Worm (Caenorhabditis elegans): ENCODE results near the gene nas-1.

nas-1 gene

DNA sequence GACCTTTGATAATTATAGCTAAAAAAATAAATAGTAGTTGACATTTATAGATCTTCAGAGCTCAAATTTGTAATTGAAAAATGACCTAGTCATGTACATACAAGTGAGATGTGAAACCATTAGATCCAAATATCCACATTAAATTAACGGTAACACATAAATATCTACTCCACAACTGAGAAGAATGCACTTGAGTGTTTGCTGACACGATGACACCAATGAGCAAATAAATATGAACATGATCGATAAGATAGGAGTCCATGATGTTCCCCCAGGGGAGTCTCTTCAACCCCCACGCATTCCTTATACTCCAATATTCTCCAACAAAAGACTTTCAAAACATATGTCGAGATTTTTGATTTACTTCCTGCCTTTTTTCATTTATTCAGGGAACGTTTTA lies 1.2 kb upstream of the nas-1 start, which contains the start of gene ttr-52:
Gene ttr-52 (plus strand): TSS at position 301 of the 400 bp plus-strand sequence.
- no peak for TF ChIP-seq ceh-43 (GFP tag; optimal IDR thresholded peaks at IDR 0.05)
- no peak for TF ChIP-seq nhr-2 (tag; optimal IDR thresholded peaks at IDR 0.05)
- no peak for TF ChIP-seq nhr-12 (tag; optimal IDR thresholded peaks at IDR 0.05)
- TF ChIP-seq unc-62 (GFP tag; optimal IDR thresholded peaks at IDR 0.05), result no peak
- TF ChIP-seq ces-1 (GFP tag; optimal IDR thresholded peaks at IDR 0.05), result no peak
- no peak for TF ChIP-seq nhr-28 (tag; optimal IDR thresholded peaks at IDR 0.05)
- TF ChIP-seq snpc-4 (tag; optimal IDR thresholded peaks at IDR 0.05), result no peak
- TF ChIP-seq lin-13 (tag; optimal IDR thresholded peaks at IDR 0.05), result no peak
- TF ChIP-seq ham-2 (GFP tag; optimal IDR thresholded peaks at IDR 0.05), result no peak
- TF ChIP-seq tbx-8 (GFP tag; optimal IDR thresholded peaks at IDR 0.05), result no peak
- no peak for TF ChIP-seq blmp-1 (tag; optimal IDR thresholded peaks at IDR 0.05)
- no peak for TF ChIP-seq sem-2 (GFP tag; optimal IDR thresholded peaks at IDR 0.05)
- no peak for TF ChIP-seq flh-1 (GFP tag; optimal IDR thresholded peaks at IDR 0.05)
- TF ChIP-seq ceh-39 (tag; optimal IDR thresholded peaks at IDR 0.05), result no peak
- no peak for TF ChIP-seq lsy-2 (tag; optimal IDR thresholded peaks at IDR 0.05)

DNA sequence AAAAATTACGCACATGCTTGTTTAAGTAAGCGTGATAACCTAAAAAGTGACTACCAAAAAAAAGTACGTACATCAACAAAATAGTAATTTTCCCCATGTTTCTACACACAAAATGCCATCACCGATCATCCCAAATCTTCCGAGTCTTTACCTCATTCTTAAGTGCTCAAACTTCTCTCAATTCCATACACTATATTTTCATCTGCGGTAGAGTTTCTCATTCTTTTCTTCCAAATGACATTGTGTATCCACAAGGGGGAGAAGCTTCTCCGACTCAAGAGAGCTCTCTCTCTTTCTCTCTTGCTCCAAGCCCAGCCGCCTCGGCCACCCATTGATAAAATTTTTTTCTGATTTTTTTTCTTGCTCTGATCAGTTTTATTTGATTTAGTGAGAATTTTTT lies 3.9 kb downstream of the nas-1 start, which contains the start of gene myo-6:
Gene myo-6 (plus strand): TSS at position 301 of the 400 bp plus-strand sequence.
- TF ChIP-seq mls-2 (tag; optimal IDR thresholded peaks at IDR 0.05), result no peak
- no peak for TF ChIP-seq zip-8 (tag; optimal IDR thresholded peaks at IDR 0.05)
- TF ChIP-seq sem-2 (GFP tag; optimal IDR thresholded peaks at IDR 0.05), result no peak
- no peak for TF ChIP-seq nhr-2 (tag; optimal IDR thresholded peaks at IDR 0.05)
- TF ChIP-seq ceh-39 (tag; optimal IDR thresholded peaks at IDR 0.05), result no peak
- no peak for TF ChIP-seq ham-2 (GFP tag; optimal IDR thresholded peaks at IDR 0.05)
- no peak for TF ChIP-seq lin-32 (GFP tag; optimal IDR thresholded peaks at IDR 0.05)
- no peak for TF ChIP-seq drap-1 (GFP tag; optimal IDR thresholded peaks at IDR 0.05)
- no peak for TF ChIP-seq sptf-1 (tag; optimal IDR thresholded peaks at IDR 0.05)
- no peak for TF ChIP-seq elt-3 (tag; optimal IDR thresholded peaks at IDR 0.05)
- TF ChIP-seq nhr-28 (tag; optimal IDR thresholded peaks at IDR 0.05), result no peak
- TF ChIP-seq mep-1 (tag; optimal IDR thresholded peaks at IDR 0.05), result no peak
- no peak for TF ChIP-seq elt-1 (tag; optimal IDR thresholded peaks at IDR 0.05; ENCODE audit: borderline replicate concordance, insufficient read depth)

DNA sequence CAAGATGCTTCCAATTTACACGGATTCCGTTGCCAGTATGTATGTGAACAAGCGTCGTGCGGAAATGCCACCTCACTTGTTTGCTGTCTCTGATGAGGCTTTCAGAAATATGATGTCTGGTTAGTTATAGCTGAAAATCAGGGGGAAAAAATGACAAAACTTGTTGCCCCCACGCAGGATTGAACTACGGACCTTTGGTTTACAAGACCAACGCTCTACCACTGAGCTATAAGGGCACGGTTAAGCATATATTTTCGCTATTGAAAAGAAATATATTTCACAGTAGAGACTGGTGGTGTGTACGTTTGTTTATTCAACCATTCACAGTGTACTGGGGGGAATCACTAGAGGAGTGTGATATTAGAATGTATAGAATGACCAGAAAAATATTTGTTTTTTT lies 5.6 kb downstream of the nas-1 start:
- no peak for TF ChIP-seq nhr-237 (tag; optimal IDR thresholded peaks at IDR 0.05)
- no peak for TF ChIP-seq nhr-12 (tag; optimal IDR thresholded peaks at IDR 0.05)
- no peak for TF ChIP-seq mab-5 (tag; optimal IDR thresholded peaks at IDR 0.05)
- TF ChIP-seq mep-1 (tag; optimal IDR thresholded peaks at IDR 0.05), result no peak
- no peak for TF ChIP-seq blmp-1 (tag; optimal IDR thresholded peaks at IDR 0.05)
- no peak for TF ChIP-seq lsy-2 (tag; optimal IDR thresholded peaks at IDR 0.05)
- no peak for TF ChIP-seq nhr-28 (tag; optimal IDR thresholded peaks at IDR 0.05)
- no peak for TF ChIP-seq hlh-1 (tag; optimal IDR thresholded peaks at IDR 0.05)

DNA sequence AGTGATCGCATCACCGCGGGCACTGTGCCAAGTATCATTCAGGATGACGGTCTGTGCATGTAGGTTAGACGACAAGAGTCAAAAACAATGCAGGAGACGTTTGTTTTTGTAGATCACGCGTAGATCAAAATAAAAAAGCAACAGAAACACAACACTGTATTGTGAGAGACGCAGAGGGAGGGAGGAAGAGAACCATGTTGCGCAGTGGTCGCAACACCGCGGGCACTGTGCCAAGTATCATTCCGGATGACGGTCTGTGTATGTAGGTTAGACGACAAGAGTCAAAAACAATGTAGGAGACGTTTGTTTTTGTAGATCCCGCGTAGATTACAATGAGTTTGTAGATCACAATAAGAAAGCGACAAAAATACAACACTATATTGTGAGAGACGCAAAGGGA lies 13.4 kb downstream of the nas-1 start:
- no peak for TF ChIP-seq pha-4 (tag; optimal IDR thresholded peaks at IDR 0.05)
- TF ChIP-seq cnd-1 (tag; optimal IDR thresholded peaks at IDR 0.05), result no peak
- TF ChIP-seq drap-1 (GFP tag; optimal IDR thresholded peaks at IDR 0.05), result no peak
- TF ChIP-seq nhr-76 (tag; optimal IDR thresholded peaks at IDR 0.05), result no peak
- TF ChIP-seq unc-62 (GFP tag; optimal IDR thresholded peaks at IDR 0.05), result no peak
- no peak for TF ChIP-seq elt-1 (tag; optimal IDR thresholded peaks at IDR 0.05; ENCODE audit: borderline replicate concordance, insufficient read depth)
- no peak for TF ChIP-seq ceh-43 (GFP tag; optimal IDR thresholded peaks at IDR 0.05)
- TF ChIP-seq nhr-28 (tag; optimal IDR thresholded peaks at IDR 0.05), result no peak
- TF ChIP-seq ceh-83 (GFP tag; optimal IDR thresholded peaks at IDR 0.05), result no peak
- TF ChIP-seq nhr-12 (tag; optimal IDR thresholded peaks at IDR 0.05), result no peak
- no peak for TF ChIP-seq sptf-1 (tag; optimal IDR thresholded peaks at IDR 0.05)
- TF ChIP-seq blmp-1 (tag; optimal IDR thresholded peaks at IDR 0.05), result no peak

DNA sequence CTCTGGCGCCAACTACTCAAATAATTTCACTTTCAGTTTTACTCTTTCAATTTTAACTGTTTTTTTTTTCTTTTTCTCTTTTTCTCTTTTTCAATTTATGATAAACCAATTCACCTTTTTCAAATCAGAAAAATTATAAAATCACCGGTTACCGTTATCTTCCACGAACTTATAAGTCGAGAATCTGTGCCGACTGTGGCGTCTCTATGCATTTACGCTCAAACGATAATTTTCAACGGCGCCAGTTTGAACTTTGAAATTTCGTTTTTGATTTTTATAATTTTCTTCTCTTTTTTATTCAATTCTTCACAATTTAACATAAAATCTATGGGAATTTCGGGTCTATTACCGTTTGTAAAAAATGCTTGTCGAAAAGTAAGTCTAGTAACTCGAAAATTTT lies 17.8 kb downstream of the nas-1 start, which contains the start of gene exo-1:
Gene exo-1 (plus strand): TSS at position 101 of the 400 bp plus-strand sequence.
- TF ChIP-seq lsy-2 (tag; optimal IDR thresholded peaks at IDR 0.05) (peak; percentile 42), nhr-237 (tag; optimal IDR thresholded peaks at IDR 0.05) (peak; percentile 46), lin-13 (tag; optimal IDR thresholded peaks at IDR 0.05) (no peak), mab-5 (tag; optimal IDR thresholded peaks at IDR 0.05) (no peak), elt-3 (tag; optimal IDR thresholded peaks at IDR 0.05) (no peak), mep-1 (tag; optimal IDR thresholded peaks at IDR 0.05) (peak; percentile 35), unc-39 (tag; optimal IDR thresholded peaks at IDR 0.05) (no peak), nhr-12 (tag; optimal IDR thresholded peaks at IDR 0.05) (no peak)

All from whole organism, mixed stage, embryonic.